Worm (Caenorhabditis elegans) whole organism, late embryonic: ENCODE data around the gene F32G8.3.

Source experiments
- ceh-18 ChIP-seq: sonication (generic microtip); optimal IDR thresholded peaks from 2 replicates; lab custom pipeline; 2016; ENCODE audit warnings: missing genetic modification characterization, missing compliant biosample characterization
- ceh-22 ChIP-seq: sonication (generic microtip); optimal IDR thresholded peaks from 2 replicates; lab custom pipeline; 2017; ENCODE audit warnings: missing biosample characterization, missing genetic modification characterization
- nhr-11 ChIP-seq: fragments of 150-350 bp; optimal IDR thresholded peaks from 2 replicates; lab custom pipeline; 2014; ENCODE audit warnings: missing biosample characterization, missing genetic modification characterization

- TF ChIP-seq nhr-11 (no peak), ceh-18 (tag; lab: Kevin White, UChicago) (no peak), ceh-22 (tag; lab: Kevin White, UChicago) (no peak)
Observed at ce11 chrV:10561632-10562031, 6.5 kb upstream of the F32G8.3 start.
